Fruit fly (Drosophila melanogaster): ENCODE results near the gene Cad87A.

Gene Cad87A

DNA sequence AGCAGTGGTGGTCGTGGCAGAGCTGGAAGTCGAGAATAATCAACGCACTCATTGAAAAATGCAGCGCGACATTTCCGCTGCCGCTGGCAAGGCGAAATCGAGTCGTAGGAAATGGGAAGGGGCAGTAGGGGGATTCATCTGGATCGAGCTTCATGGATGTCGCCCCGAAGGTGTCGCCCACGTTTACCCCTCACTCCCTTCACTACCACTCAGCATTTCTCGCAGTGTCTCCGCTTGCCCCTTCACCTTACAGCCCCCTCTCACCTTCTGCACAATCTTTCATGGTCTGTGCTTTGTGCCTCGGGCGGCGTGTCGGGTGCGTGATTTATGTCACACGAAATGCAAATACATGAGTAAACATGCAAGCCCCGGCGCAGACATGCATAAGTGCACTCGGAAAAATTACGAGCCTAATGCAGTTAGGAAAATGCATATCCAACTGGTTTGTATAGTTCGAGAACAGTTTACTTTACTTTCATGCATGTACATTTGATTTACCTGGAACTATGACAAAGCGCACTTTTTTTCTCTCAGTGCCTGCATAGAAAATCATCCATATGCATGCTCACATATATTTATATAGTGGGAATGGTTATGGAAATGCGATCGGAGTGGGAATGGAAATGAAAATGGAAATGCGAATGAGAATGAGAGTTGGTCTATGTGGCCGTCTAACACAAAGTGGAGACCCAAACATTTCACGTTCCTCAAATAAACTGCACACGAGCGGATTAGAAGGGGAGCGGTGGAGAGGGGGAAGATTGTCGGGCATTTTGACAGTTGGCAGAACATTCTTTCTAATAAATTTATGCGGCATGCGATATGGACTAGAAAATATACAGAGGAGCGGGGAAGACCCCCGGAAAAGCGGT lies 99.3 kb downstream of the Cad87A start (continued):
- TF ChIP-seq Eip74EF (GFP tag; optimal IDR thresholded peaks at IDR 0.05): peak in 1 of 2 experiments; percentile 89
- peak; percentile 92 for TF ChIP-seq Six4 (GFP tag; optimal IDR thresholded peaks at IDR 0.05)
- TF ChIP-seq Nf-YB (GFP tag; optimal IDR thresholded peaks at IDR 0.05): peak; percentile 65
- TF ChIP-seq CG7786 (GFP tag; optimal IDR thresholded peaks at IDR 0.05): peak; percentile 70
- TF ChIP-seq CG10654 (GFP tag; optimal IDR thresholded peaks at IDR 0.05): peak; percentile 94
- TF ChIP-seq trem (tag; optimal IDR thresholded peaks at IDR 0.05): peak; percentile 81
- peak; percentile 97 for TF ChIP-seq Med (GFP tag)
- no peak for TF ChIP-seq tna (GFP tag; IDR thresholded peaks at IDR 0.05; ENCODE audit: partially characterized antibody)
- TF ChIP-seq sens-2 (GFP tag; IDR thresholded peaks at IDR 0.05): peak; percentile 91
- peak; percentile 85 for TF ChIP-seq da (GFP tag; optimal IDR thresholded peaks at IDR 0.05)
- no peak for TF ChIP-seq CkIIα-i1 (GFP tag; IDR thresholded peaks at IDR 0.05)
- peak; percentile 95 for TF ChIP-seq HLH3B (GFP tag; IDR thresholded peaks at IDR 0.05)
- TF ChIP-seq ssp (GFP tag; IDR thresholded peaks at IDR 0.05): peak; percentile 86
- no peak for TF ChIP-seq Adf1 (GFP tag; IDR thresholded peaks at IDR 0.05)
- TF ChIP-seq CG4617 (GFP tag; optimal IDR thresholded peaks at IDR 0.05; ENCODE audit: borderline replicate concordance): peak; percentile 74
- TF ChIP-seq jing (GFP tag; optimal IDR thresholded peaks at IDR 0.05): peak; percentile 91
- peak; percentile 24 for TF ChIP-seq Dip3 (GFP tag; optimal IDR thresholded peaks at IDR 0.05)
- TF ChIP-seq Sox100B (GFP tag; optimal IDR thresholded peaks at IDR 0.05): peak; percentile 90
- TF ChIP-seq CG31224 (GFP tag; IDR thresholded peaks at IDR 0.05): no peak
- peak; percentile 88 for TF ChIP-seq CG13123 (GFP tag; optimal IDR thresholded peaks at IDR 0.05)
- peak; percentile 52 for TF ChIP-seq CG13624 (GFP tag; optimal IDR thresholded peaks at IDR 0.05)
- TF ChIP-seq Dad (GFP tag; optimal IDR thresholded peaks at IDR 0.05): peak; percentile 77
- TF ChIP-seq CG8478 (optimal IDR thresholded peaks at IDR 0.05): no peak
- no peak for TF ChIP-seq CG13894 (tag; optimal IDR thresholded peaks at IDR 0.05)
- TF ChIP-seq ranshi (GFP tag; IDR thresholded peaks at IDR 0.05): peak; percentile 90
- no peak for TF ChIP-seq Dbx (GFP tag; IDR thresholded peaks at IDR 0.05)
- peak; percentile 95 for TF ChIP-seq pnt (GFP tag; optimal IDR thresholded peaks at IDR 0.05)
- TF ChIP-seq salm (tag; optimal IDR thresholded peaks at IDR 0.05): peak; percentile 89
- TF ChIP-seq gcm (GFP tag; optimal IDR thresholded peaks at IDR 0.05): peak; percentile 86
- TF ChIP-seq D19B (GFP tag; optimal IDR thresholded peaks at IDR 0.05): no peak
- peak; percentile 89 for TF ChIP-seq CG12071 (GFP tag; optimal IDR thresholded peaks at IDR 0.05)
- TF ChIP-seq z (GFP tag; IDR thresholded peaks at IDR 0.05): peak; percentile 64; the same call in 2 of the 3 replicates
- TF ChIP-seq CG10979 (tag; optimal IDR thresholded peaks at IDR 0.05): peak; percentile 95
- peak; percentile 85 for TF ChIP-seq dmrt11E (tag; optimal IDR thresholded peaks at IDR 0.05)
- TF ChIP-seq bigmax (GFP tag; optimal IDR thresholded peaks at IDR 0.05): peak; percentile 12
- peak; percentile 91; the same call in 2 of the 3 replicates for TF ChIP-seq gce (GFP tag; IDR thresholded peaks at IDR 0.05)
- TF ChIP-seq chinmo (GFP tag; IDR thresholded peaks at IDR 0.05; ENCODE audit: partially characterized antibody): no peak
- peak; percentile 97 for TF ChIP-seq Sox102F (GFP tag; optimal IDR thresholded peaks at IDR 0.05)
- TF ChIP-seq ftz-f1 (GFP tag; optimal IDR thresholded peaks at IDR 0.05): no peak
- TF ChIP-seq Jarid2 (GFP tag; optimal IDR thresholded peaks at IDR 0.05): peak; percentile 62
- peak; percentile 95 for TF ChIP-seq CG32772 (GFP tag; IDR thresholded peaks at IDR 0.05)
- no peak for TF ChIP-seq CG14860 (GFP tag; IDR thresholded peaks at IDR 0.05; ENCODE audit: partially characterized antibody)
- TF ChIP-seq Fer1 (GFP tag; optimal IDR thresholded peaks at IDR 0.05): peak; percentile 34
- peak; percentile 63 for TF ChIP-seq psq (GFP tag; optimal IDR thresholded peaks at IDR 0.05)
- TF ChIP-seq stwl (tag; optimal IDR thresholded peaks at IDR 0.05): peak; percentile 3
- TF ChIP-seq Ptx1 (GFP tag; IDR thresholded peaks at IDR 0.05): peak; percentile 92
- TF ChIP-seq onecut (GFP tag; IDR thresholded peaks at IDR 0.05): peak; percentile 88
- TF ChIP-seq Bteb2 (GFP tag; optimal IDR thresholded peaks at IDR 0.05): peak; percentile 63
- TF ChIP-seq CG2116 (GFP tag; optimal IDR thresholded peaks at IDR 0.05): peak; percentile 47

Measured in whole organism, embryonic.